In the genomic region with DNA sequence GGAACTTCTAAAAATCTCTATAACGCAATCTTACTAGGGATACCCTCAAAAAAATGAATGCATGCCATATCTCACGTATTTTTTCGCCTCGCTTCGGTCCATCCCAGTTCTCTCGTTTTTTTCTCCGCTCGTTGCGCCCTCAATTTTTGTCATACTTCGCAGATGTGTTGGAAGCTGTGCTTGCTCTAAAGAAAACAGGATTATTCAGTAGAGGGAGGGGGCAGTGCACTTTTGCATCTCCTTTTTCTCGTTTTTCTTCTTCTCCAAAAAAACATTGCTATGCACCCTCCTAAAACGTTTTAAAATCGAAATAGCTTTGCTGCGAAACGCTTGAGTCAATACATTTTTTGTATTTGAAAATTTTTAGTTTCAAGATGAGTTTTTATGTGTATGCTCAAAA, we compare ENCODE assay signal across 6 worm cellular contexts.
A peak's percentile ranks its signal among the peaks of the same experiment; 100 is the strongest.
TF ChIP-seq lines count a peak whose summit lies in the region.

No protein-coding gene starts in this region.

TF ChIP-seq in whole organism, L1 larva, 84 proteins besides CTCF, POLR2A, EP300 and RAD21:
- no peak for TF ChIP-seq nhr-76 (tag; optimal IDR thresholded peaks at IDR 0.05; lab: Kevin White, UChicago)
- TF ChIP-seq elt-2 (tag; optimal IDR thresholded peaks at IDR 0.05; lab: Kevin White, UChicago), result no peak
- peak; percentile 55 for TF ChIP-seq fkh-10 (GFP tag; optimal IDR thresholded peaks at IDR 0.05; lab: Kevin White, UChicago)
- TF ChIP-seq swsn-7 (tag; optimal IDR thresholded peaks at IDR 0.05; lab: Kevin White, UChicago), result no peak
- TF ChIP-seq lin-14 (GFP tag; optimal IDR thresholded peaks at IDR 0.05; lab: Kevin White, UChicago), result peak; percentile 75
- TF ChIP-seq ceh-63 (GFP tag; optimal IDR thresholded peaks at IDR 0.05; lab: Kevin White, UChicago), result no peak
- TF ChIP-seq dsc-1 (tag; optimal IDR thresholded peaks at IDR 0.05; lab: Kevin White, UChicago), result peak; percentile 22

TF ChIP-seq in whole organism, L2 larva, 48 proteins besides CTCF, POLR2A, EP300 and RAD21:
- TF ChIP-seq egl-27 (tag; optimal IDR thresholded peaks at IDR 0.05; lab: Kevin White, UChicago) (no peak), zag-1 (tag; optimal IDR thresholded peaks at IDR 0.05; lab: Kevin White, UChicago) (peak; percentile 53), Y55F3AM.14 (GFP tag; optimal IDR thresholded peaks at IDR 0.05; lab: Kevin White, UChicago) (peak; percentile 31), nhr-129 (tag; optimal IDR thresholded peaks at IDR 0.05; lab: Kevin White, UChicago) (peak; percentile 44)

TF ChIP-seq in whole organism, L3 larva, 47 proteins besides CTCF, POLR2A, EP300 and RAD21:
- TF ChIP-seq hmg-11 (tag; optimal IDR thresholded peaks at IDR 0.05; lab: Kevin White, UChicago), result peak; percentile 30
- peak; percentile 19 for TF ChIP-seq lin-39 (tag; optimal IDR thresholded peaks at IDR 0.05; lab: Kevin White, UChicago)
- TF ChIP-seq nhr-43 (tag; optimal IDR thresholded peaks at IDR 0.05; lab: Kevin White, UChicago; ENCODE audit: poor library complexity, severe bottlenecking), result no peak
- peak; percentile 25 for TF ChIP-seq nfya-1 (tag; optimal IDR thresholded peaks at IDR 0.05; lab: Kevin White, UChicago; ENCODE audit: insufficient read depth)

TF ChIP-seq in whole organism, L4 larva, 104 proteins besides CTCF, POLR2A, EP300 and RAD21:
- TF ChIP-seq unc-62 (GFP tag; optimal IDR thresholded peaks at IDR 0.05 in 1 of 2; lab: Kevin White, UChicago), result peak in 1 of 2 experiments; percentile 87
- no peak for TF ChIP-seq unc-62 (tag; optimal IDR thresholded peaks at IDR 0.05; lab: Kevin White, UChicago)
- peak; percentile 10 for TF ChIP-seq fkh-10 (GFP tag; optimal IDR thresholded peaks at IDR 0.05; lab: Kevin White, UChicago)
- TF ChIP-seq duxl-1 (tag; optimal IDR thresholded peaks at IDR 0.05; lab: Kevin White, UChicago; ENCODE audit: poor library complexity), result no peak
- TF ChIP-seq hmg-1.1 (GFP tag; IDR thresholded peaks at IDR 0.05; lab: Robert Waterston, UW), result peak; percentile 39; the same call in 1 of the 2 replicates

TF ChIP-seq in whole organism, late embryonic, 69 proteins besides CTCF, POLR2A, EP300 and RAD21:
- TF ChIP-seq unc-42 (tag; optimal IDR thresholded peaks at IDR 0.05; lab: Kevin White, UChicago) (peak; percentile 72), hlh-15 (tag; optimal IDR thresholded peaks at IDR 0.05; lab: Kevin White, UChicago) (no peak), ceh-14 (tag; optimal IDR thresholded peaks at IDR 0.05; lab: Kevin White, UChicago) (no peak), ceh-31 (tag; optimal IDR thresholded peaks at IDR 0.05; lab: Kevin White, UChicago) (no peak)

TF ChIP-seq in whole organism, mixed stage, embryonic, 35 proteins besides CTCF, POLR2A, EP300 and RAD21:
- peak; percentile 56 for TF ChIP-seq ces-1 (GFP tag; optimal IDR thresholded peaks at IDR 0.05; lab: Kevin White, UChicago)
- no peak for TF ChIP-seq nhr-76 (tag; optimal IDR thresholded peaks at IDR 0.05; lab: Kevin White, UChicago)

Comparison
In these comparisons a context has a peak if more than half of its experiments do, and no peak if none do; other contexts are left out.
1. Of the 29 proteins assayed by ChIP-seq in both whole organism, L4 larva and whole organism, L1 larva: peak only in whole organism, L4 larva: none; only in whole organism, L1 larva: none; in both: fkh-10; in neither: 27; mixed calls (peak in some experiments, not most) for 1.